Worm (Caenorhabditis elegans): ENCODE measurements around the gene rmd-3.

The rmd-3 gene

DNA sequence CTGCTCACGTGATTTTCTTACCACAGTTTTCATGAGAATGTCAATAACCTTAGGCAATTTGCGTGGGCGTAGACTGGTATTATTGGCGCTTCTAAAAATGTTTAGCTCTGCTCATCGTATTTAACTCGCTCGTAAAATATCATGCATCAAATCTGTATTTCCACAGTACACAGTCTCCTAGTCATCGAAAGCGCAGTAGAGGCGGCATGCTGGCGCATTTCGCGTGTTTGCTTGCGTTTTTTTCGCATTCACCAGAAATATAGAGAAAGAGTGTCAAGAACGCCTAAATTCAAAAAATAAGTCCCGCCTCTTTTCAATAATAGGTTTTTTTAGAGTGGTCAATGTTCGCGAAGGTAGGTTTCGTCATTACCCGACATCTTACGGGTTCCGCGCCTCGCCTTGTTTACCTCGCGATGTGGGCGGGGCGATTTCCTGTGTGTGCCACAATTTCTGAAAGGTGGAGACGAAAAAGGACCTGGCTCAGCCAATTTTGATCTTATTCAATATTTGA lies 37.2 kb upstream of the rmd-3 start:
- no peak for TF ChIP-seq ttx-3 (tag; optimal IDR thresholded peaks at IDR 0.05)
- no peak for TF ChIP-seq pat-9 (tag; optimal IDR thresholded peaks at IDR 0.05)
- no peak for TF ChIP-seq rnt-1 (tag; optimal IDR thresholded peaks at IDR 0.05)
- no peak for TF ChIP-seq sox-2 (GFP tag; IDR thresholded peaks at IDR 0.05)
- no peak for TF ChIP-seq fkh-10 (GFP tag; optimal IDR thresholded peaks at IDR 0.05)
- TF ChIP-seq hlh-15 (tag; optimal IDR thresholded peaks at IDR 0.05), result no peak

- no peak for TF ChIP-seq che-1 (tag; optimal IDR thresholded peaks at IDR 0.05)
- no peak for TF ChIP-seq ceh-9 (tag; optimal IDR thresholded peaks at IDR 0.05)
- no peak for TF ChIP-seq ceh-45 (GFP tag; IDR thresholded peaks at IDR 0.05)
- no peak for TF ChIP-seq C38D4.7 (GFP tag; optimal IDR thresholded peaks at IDR 0.05)
- no peak for TF ChIP-seq elt-2 (tag; optimal IDR thresholded peaks at IDR 0.05)
- no peak for TF ChIP-seq zip-5 (tag; optimal IDR thresholded peaks at IDR 0.05)
- TF ChIP-seq nfya-1 (tag; optimal IDR thresholded peaks at IDR 0.05), result no peak
- no peak for TF ChIP-seq pha-2 (tag; optimal IDR thresholded peaks at IDR 0.05)
- no peak for TF ChIP-seq unc-86 (tag; optimal IDR thresholded peaks at IDR 0.05)
- no peak for TF ChIP-seq K09A11.1 (tag; optimal IDR thresholded peaks at IDR 0.05; ENCODE audit: insufficient read depth)
- no peak for TF ChIP-seq ama-1 (optimal IDR thresholded peaks at IDR 0.05)
- TF ChIP-seq ceh-48 (tag; optimal IDR thresholded peaks at IDR 0.05), result no peak
- TF ChIP-seq ceh-34 (tag; optimal IDR thresholded peaks at IDR 0.05), result no peak
- no peak for TF ChIP-seq ceh-6 (GFP tag; optimal IDR thresholded peaks at IDR 0.05)
- no peak for TF ChIP-seq ceh-14 (tag; optimal IDR thresholded peaks at IDR 0.05)
Measured at ce11 chrII:11376026-11376425, 36.6 kb upstream of the rmd-3 start.

- no peak for TF ChIP-seq pat-9 (tag; optimal IDR thresholded peaks at IDR 0.05)
- no peak for TF ChIP-seq ceh-9 (tag; optimal IDR thresholded peaks at IDR 0.05)
- TF ChIP-seq pax-1 (tag; optimal IDR thresholded peaks at IDR 0.05), result no peak
- TF ChIP-seq sdc-2 (tag; optimal IDR thresholded peaks at IDR 0.05), result no peak
- no peak for TF ChIP-seq npax-4 (tag; optimal IDR thresholded peaks at IDR 0.05)
- no peak for TF ChIP-seq ztf-16 (tag; optimal IDR thresholded peaks at IDR 0.05)
- TF ChIP-seq madf-2 (tag; optimal IDR thresholded peaks at IDR 0.05), result no peak
Measured at ce11 chrII:11371981-11372380, 32.6 kb upstream of the rmd-3 start, which contains the start of gene C33B4.2. Gene C33B4.2 (minus strand): TSS chrII:11372145.

DNA sequence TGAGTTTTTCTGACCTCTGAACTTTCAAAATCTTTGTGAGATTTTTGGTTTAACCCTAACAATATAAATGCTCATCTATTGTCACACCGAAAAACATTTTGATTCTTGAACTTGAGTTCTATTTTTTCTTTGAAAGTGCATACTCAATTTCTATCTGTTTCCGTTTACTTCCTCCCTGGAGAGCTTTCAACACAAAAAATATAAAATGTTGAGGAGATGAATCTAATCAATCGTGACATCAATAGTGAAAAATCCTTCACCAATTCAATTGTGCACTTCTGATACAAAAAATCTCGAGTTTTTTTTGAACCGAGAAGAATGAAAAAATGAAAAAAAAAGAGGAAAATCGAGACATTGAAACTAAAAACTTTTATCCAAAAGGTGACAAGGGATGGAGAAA lies 22.3 kb upstream of the rmd-3 start:
- no peak for TF ChIP-seq mec-3 (tag; optimal IDR thresholded peaks at IDR 0.05; ENCODE audit: borderline replicate concordance)
- no peak for TF ChIP-seq F13H6.1 (tag; optimal IDR thresholded peaks at IDR 0.05)
- no peak for TF ChIP-seq sdc-2 (tag; optimal IDR thresholded peaks at IDR 0.05)
- TF ChIP-seq pha-2 (tag; optimal IDR thresholded peaks at IDR 0.05), result no peak
- TF ChIP-seq unc-86 (tag; optimal IDR thresholded peaks at IDR 0.05), result no peak
- no peak for TF ChIP-seq gmeb-2 (tag; optimal IDR thresholded peaks at IDR 0.05)
- TF ChIP-seq ahr-1 (tag; optimal IDR thresholded peaks at IDR 0.05), result no peak
- TF ChIP-seq eyg-1 (tag; optimal IDR thresholded peaks at IDR 0.05), result no peak
- TF ChIP-seq fkh-10 (GFP tag; optimal IDR thresholded peaks at IDR 0.05), result no peak
- TF ChIP-seq sox-2 (GFP tag; IDR thresholded peaks at IDR 0.05), result no peak
- no peak for TF ChIP-seq unc-55 (GFP tag; optimal IDR thresholded peaks at IDR 0.05)

DNA sequence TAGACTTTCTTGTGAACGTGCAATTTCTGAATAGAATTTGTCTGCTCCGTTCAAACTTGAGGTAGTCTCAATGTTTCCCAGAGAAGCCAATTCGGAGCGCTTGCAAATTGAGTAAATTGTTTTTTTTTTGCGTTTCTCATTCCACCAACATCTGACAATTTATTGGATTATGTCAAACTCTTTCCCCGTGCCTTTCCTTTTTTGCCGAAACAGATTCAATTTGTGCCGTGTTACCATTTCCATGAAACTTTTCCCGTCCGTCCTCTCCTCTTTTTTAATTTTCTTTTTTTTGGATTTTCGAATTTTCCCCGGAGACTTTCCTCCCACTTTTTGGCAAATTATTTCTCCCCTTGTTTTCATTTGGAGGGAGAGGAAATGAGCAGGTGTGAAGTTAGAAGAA lies 14.1 kb upstream of the rmd-3 start:
- TF ChIP-seq ztf-16 (tag; optimal IDR thresholded peaks at IDR 0.05) (no peak), pros-1 (tag; optimal IDR thresholded peaks at IDR 0.05) (no peak), ceh-9 (tag; optimal IDR thresholded peaks at IDR 0.05) (no peak), lim-6 (tag; optimal IDR thresholded peaks at IDR 0.05) (no peak), unc-42 (tag; optimal IDR thresholded peaks at IDR 0.05) (peak; percentile 76)

Data from whole organism, late embryonic.